Fruit fly (Drosophila melanogaster) S2 (cell line): ENCODE measurements around the gene pum.

ENCODE experiments used
- CG8478 ChIP-seq: fragments of >200 bp; optimal IDR thresholded peaks from 2 replicates; lab custom pipeline; 2018
- CTCF ChIP-seq, 2 experiments: fragments of >200 bp; optimal IDR thresholded peaks; 2 replicates each; lab custom pipeline; 2018

Gene pum

DNA sequence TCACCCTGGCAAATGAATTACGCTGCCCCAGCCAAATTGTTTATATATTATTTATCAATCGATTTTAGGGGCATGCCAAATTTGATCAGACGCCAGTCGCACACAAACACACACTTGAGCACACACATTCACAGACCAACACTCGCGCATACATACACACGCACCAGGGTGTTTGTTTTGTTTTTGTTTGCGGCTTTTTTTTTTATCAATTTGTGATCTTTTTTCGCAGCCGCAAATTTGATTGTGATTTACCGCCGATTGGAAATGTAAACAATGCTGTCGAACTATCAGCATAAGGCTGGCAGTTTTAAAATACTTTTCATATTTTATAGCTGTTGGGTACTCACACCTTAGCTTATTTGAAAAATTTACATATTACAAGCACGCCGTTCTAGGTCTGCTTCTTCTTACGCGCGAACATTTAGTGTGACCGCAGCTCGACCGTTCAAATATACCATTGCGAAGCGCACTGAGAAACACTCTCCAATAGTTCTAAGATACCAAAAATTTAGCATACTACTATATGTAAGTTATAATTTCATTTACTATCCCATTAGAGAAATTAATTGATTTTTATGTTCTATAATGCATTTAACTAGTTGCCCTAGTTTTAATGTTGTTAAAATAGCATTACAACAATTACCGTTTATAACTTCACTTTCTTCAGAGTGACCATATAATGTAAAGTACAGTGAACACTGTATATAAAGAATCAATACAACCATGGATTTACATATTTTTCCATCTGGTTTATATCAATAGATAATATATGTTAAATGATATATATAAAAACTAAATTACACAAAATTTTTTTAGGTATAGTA, at the start of gene pum:
Gene pum (minus strand): TSS at position 415 of the 824 bp plus-strand sequence.
- no peak for TF ChIP-seq CTCF (optimal IDR thresholded peaks at IDR 0.05; lab: Kevin White, UChicago)
- TF ChIP-seq CG8478 (lab: Kevin White, UChicago): no peak

DNA sequence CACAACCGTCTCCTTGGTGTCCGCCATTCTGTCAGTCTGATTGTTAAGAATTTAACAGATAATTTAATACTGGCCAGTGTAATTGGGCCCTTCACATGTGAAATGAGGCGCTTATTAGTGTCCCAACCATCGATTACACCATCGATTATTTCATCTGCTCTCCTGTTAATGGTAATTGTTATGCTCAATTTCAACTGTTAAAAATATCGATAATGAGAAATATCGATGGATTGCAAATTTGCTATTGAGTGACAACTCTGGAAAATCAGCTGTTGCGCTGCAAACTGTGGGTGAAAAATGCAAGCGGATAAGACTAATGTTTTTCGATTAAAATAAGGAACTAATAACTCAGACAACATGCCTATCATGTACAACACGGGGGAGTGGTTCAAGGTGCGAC, 29.3 kb upstream of the pum start, which contains the start of the genes TrpRS and Vps16A:
Gene TrpRS (minus strand): TSS at position 140 of the 400 bp plus-strand sequence.
Gene Vps16A (plus strand): TSS at position 255 of the 400 bp plus-strand sequence.
- TF ChIP-seq CG8478 (lab: Kevin White, UChicago) (no peak), CTCF (optimal IDR thresholded peaks at IDR 0.05; lab: Kevin White, UChicago) (peak; percentile 10 to 27)

DNA sequence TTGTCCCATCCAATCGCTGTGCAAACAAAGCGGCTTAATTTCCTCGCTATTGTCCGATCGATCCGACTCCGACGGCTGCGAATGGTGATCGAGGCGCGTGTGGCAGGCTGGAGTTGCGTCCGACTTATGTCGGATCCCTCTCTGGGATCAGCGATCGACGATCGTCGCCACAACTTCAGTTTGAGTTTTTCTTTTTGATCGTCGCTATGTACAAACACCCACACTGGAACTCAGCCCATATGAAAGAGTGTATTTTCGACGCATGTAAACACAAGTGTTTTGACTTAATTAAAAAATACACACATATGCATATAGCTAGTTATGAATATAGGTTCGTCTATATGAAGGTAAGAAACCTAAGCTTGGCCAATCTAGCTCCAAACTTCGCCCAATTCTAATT, 26.6 kb upstream of the pum start, which contains the start of gene sage:
Gene sage (minus strand): TSS at position 101 of the 400 bp plus-strand sequence.
- TF ChIP-seq CG8478 (lab: Kevin White, UChicago): no peak
- TF ChIP-seq CTCF (optimal IDR thresholded peaks at IDR 0.05; lab: Kevin White, UChicago): no peak

dm6 chr3R:9260421-9260973, 23.0 kb upstream of the pum start, which contains the start of gene ATP6AP2:
Gene ATP6AP2 (plus strand): TSS chr3R:9260638.
- TF ChIP-seq CTCF (optimal IDR thresholded peaks at IDR 0.05; lab: Kevin White, UChicago) (peak in 1 of 2 experiments; percentile 8), CG8478 (lab: Kevin White, UChicago) (no peak)

DNA sequence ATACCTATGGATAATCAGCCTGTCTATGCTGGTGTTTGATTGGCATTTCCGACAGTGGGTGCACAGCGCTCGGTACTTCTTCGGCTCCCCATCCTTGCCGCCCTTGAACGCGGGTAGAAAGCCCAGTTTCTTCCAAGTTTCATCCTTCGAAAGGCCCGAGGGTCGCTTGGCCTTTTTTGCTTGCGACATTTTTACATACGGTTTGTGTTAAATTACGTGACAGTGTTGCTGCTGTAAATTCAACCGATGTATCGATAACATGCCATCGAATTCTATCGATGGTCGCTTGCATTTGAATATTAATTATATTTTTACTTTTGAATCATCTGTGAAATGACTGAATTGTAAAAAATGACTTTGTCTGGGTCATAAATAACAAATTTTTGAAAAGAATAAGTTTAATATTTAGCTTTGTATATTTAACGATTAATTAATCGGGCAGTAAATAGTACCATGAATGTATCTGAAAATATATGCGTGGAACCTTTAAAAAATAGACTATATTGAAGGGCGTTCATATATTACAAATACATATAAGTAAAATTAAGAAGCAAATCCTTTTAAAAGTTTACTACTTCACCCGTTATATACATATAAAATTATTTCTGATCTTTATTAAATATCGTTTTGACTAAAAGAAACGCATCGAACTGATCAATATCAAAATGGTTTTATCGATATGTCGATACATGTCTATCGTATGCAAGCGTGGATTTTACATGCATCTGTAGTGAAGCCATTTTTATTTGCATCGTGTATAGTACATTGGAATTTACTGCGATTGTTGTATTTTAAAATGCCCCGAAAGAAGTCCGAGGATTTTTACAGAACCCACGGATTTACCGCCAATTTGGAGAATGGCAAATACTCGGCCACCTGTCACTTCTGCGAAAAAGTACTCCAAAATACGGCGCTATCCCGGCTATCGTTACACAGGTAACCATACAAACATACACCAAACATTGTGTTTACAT, 21.1 kb upstream of the pum start, which contains the start of the genes Ibf2 and Ibf1:
Gene Ibf2 (minus strand): TSS at position 250 of the 974 bp plus-strand sequence.
Gene Ibf1 (plus strand): TSS at position 713 of the 974 bp plus-strand sequence.
- TF ChIP-seq CG8478 (lab: Kevin White, UChicago) (no peak), CTCF (optimal IDR thresholded peaks at IDR 0.05; lab: Kevin White, UChicago) (no peak)

dm6 chr3R:9257616-9258015, 20.1 kb upstream of the pum start, which contains the start of gene CG16736:
Gene CG16736 (minus strand): TSS chr3R:9257716.
- TF ChIP-seq CG8478 (lab: Kevin White, UChicago) (no peak), CTCF (optimal IDR thresholded peaks at IDR 0.05; lab: Kevin White, UChicago) (no peak)

dm6 chr3R:9254798-9255197, 17.3 kb upstream of the pum start, which contains the start of gene CG16734:
Gene CG16734 (plus strand): TSS chr3R:9255052.
- no peak for TF ChIP-seq CTCF (optimal IDR thresholded peaks at IDR 0.05; lab: Kevin White, UChicago)
- TF ChIP-seq CG8478 (lab: Kevin White, UChicago): no peak

DNA sequence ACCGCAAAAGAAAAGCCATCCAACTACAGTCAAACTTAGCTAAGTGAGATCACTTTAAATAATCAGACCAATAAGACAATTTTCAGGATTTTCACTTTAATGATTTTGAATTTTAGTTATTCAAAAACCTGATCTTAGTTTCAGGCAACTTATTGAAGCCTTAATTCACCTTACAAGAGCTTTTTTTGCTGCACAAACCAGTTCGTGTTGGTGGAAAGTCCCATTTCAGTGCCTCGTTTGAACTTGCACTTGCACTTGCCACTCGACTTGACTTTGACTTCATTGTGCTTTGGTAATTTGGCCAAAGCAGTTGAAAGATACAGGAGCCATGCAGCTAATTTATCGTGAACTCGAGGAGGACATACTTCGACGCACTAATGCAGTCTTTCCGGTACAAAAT, 14.1 kb upstream of the pum start, which contains the start of gene St2:
Gene St2 (plus strand): TSS at position 301 of the 400 bp plus-strand sequence.
- TF ChIP-seq CTCF (optimal IDR thresholded peaks at IDR 0.05; lab: Kevin White, UChicago): no peak
- TF ChIP-seq CG8478 (lab: Kevin White, UChicago): no peak

DNA sequence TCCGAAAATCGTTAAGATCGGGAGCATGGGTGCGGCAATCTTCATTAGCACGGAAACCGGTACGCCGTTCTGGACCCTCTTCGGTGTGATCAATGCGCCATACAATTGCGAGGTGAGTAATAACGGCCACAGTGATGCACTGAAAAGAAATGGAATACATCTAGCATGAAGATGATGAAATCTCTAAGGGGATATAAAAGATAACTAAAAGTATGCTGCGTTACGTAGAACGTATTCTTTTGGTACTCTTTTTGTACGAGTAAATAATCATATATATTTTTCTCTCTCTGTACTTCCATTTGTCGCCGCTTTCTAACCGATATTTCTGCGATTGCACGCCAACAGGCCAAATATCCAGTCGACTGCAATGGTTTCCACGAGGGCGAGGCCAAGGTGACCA, 13.4 kb upstream of the pum start:
- TF ChIP-seq CTCF (optimal IDR thresholded peaks at IDR 0.05; lab: Kevin White, UChicago) (no peak), CG8478 (lab: Kevin White, UChicago) (no peak)

DNA sequence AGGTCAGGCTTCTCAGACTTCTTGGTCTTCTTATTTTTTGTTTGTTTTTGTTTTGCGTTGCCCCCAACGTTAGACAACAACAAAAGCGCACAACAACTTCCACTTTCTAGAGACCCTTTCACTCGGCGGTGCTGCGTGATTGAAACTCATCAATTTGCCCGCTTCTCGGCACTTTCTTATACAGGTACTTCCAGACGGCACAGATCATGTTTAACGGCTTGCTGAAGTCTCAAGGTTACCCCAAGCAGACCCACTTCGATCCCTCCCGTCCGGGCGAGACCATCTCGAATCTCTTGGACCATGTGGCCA, 12.2 kb upstream of the pum start:
- TF ChIP-seq CTCF (optimal IDR thresholded peaks at IDR 0.05; lab: Kevin White, UChicago): no peak
- no peak for TF ChIP-seq CG8478 (lab: Kevin White, UChicago)

dm6 chr3R:9249025-9249735, 11.7 kb upstream of the pum start:
- no peak for TF ChIP-seq CTCF (optimal IDR thresholded peaks at IDR 0.05; lab: Kevin White, UChicago)
- no peak for TF ChIP-seq CG8478 (lab: Kevin White, UChicago)

DNA sequence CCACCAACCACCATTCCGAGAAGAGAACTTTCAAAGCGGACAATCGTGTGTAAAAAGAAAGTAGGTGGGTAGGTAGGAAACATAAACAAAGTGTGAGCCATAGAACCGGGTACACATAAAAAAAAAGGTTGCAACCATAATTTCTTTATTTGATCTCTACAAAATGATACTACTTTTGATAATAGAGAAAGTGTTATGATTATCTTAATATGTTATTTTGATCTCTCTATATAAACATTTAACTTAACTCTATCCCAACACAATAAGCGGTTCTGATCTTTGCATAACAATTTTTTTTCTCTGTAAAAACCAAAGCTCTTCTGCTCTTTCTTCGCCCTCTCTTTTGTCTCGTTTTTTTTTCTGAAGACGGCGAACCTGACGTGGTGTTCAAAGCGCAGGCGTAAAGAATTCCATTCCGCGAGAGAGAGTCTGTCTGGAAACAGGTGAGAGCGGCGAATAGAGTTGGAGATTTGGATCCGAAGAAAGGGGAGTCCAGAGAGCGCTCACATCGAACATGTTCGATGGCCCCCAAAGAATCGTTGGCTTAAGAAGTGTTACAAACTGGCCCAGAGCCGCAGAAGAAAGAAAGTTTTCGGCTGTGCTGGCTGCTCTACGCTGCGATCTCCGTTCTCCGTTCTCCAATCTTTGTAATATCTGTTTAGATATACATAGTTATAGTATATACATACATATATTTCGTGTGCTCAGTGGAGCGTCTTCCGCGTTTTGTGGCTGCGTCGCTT, 9.6 kb upstream of the pum start:
- TF ChIP-seq CTCF (optimal IDR thresholded peaks at IDR 0.05; lab: Kevin White, UChicago) (no peak), CG8478 (lab: Kevin White, UChicago) (no peak)

dm6 chr3R:9246366-9246765, 8.9 kb upstream of the pum start, which contains the start of gene CG8420:
Gene CG8420 (plus strand): TSS chr3R:9246649.
- TF ChIP-seq CG8478 (lab: Kevin White, UChicago) (no peak), CTCF (optimal IDR thresholded peaks at IDR 0.05; lab: Kevin White, UChicago) (no peak)
